Fruit fly (Drosophila melanogaster): ENCODE measurements around the gene CG14194.

dm6 chrX:19152570-19153287 lies 40.6 kb upstream of the CG14194 start:
- TF ChIP-seq OdsH (GFP tag; optimal IDR thresholded peaks at IDR 0.05) (peak; percentile 70), h (GFP tag; optimal IDR thresholded peaks at IDR 0.05) (peak; percentile 64), Sp1 (GFP tag; optimal IDR thresholded peaks at IDR 0.05) (peak; percentile 77), Jra (GFP tag; optimal IDR thresholded peaks at IDR 0.05) (no peak), Rel (GFP tag; optimal IDR thresholded peaks at IDR 0.05) (no peak), Rel (tag; optimal IDR thresholded peaks at IDR 0.05) (no peak), GATAd (GFP tag; optimal IDR thresholded peaks at IDR 0.05) (no peak), dl (GFP tag; optimal IDR thresholded peaks at IDR 0.05; ENCODE audit: insufficient read depth in 1 of 2, partially characterized antibody in 2 of 2) (no peak), ey (GFP tag; optimal IDR thresholded peaks at IDR 0.05) (peak; percentile 58), tai (GFP tag; optimal IDR thresholded peaks at IDR 0.05) (no peak), Myc (optimal IDR thresholded peaks at IDR 0.05) (no peak)

Data from whole organism, wandering third instar larva.